Worm (Caenorhabditis elegans) whole organism, midembryonic: Measurements from ENCODE around the gene folt-2.

ENCODE experiments used
- T22C8.4 ChIP-seq: fragments of 200-800 bp; sonication (Bioruptor generic); IDR thresholded peaks from 2 replicates; pipeline ENCODE4 v1.3.6; 2022; ENCODE audit warnings: missing genetic modification characterization, missing compliant biosample characterization
- cog-1 ChIP-seq: sonication (generic microtip); optimal IDR thresholded peaks from 2 replicates; lab custom pipeline; 2016; ENCODE audit warnings: missing genetic modification characterization, missing compliant biosample characterization
- flt-1 ChIP-seq: fragments of 200-800 bp; sonication (Bioruptor generic); IDR thresholded peaks from 2 replicates; pipeline ENCODE4 v1.3.6; 2022; ENCODE audit warnings: missing genetic modification characterization, missing compliant biosample characterization
- klf-2 ChIP-seq: fragments of 200-800 bp; sonication (Bioruptor generic); conservative IDR thresholded peaks from 2 replicates; pipeline ENCODE4 v1.3.6; 2022; ENCODE audit warnings: missing genetic modification reagents, missing genetic modification characterization, missing compliant biosample characterization
- med-1 ChIP-seq: sonication (generic microtip); optimal IDR thresholded peaks from 2 replicates; lab custom pipeline; 2017; ENCODE audit warnings: missing genetic modification characterization, mild to moderate bottlenecking, missing compliant biosample characterization, antibody characterized with exemption, missing genetic modification reagents; ENCODE audit not compliant: insufficient read depth
- ref-1 ChIP-seq: fragments of 200-800 bp; sonication (Bioruptor generic); conservative IDR thresholded peaks from 2 replicates; pipeline ENCODE4 v1.3.6; 2022; ENCODE audit warnings: missing genetic modification reagents, missing genetic modification characterization, missing compliant biosample characterization
- tab-1 ChIP-seq: fragments of 200-800 bp; sonication (Bioruptor generic); IDR thresholded peaks from 2 replicates; pipeline ENCODE4 v1.3.6; 2022; ENCODE audit warnings: missing genetic modification characterization, missing compliant biosample characterization
- ztf-23 ChIP-seq: fragments of 200-800 bp; sonication (Bioruptor generic); IDR thresholded peaks from 2 replicates; pipeline ENCODE4 v1.3.6; 2022; ENCODE audit warnings: missing genetic modification reagents, missing genetic modification characterization, missing compliant biosample characterization
- ztf-29 ChIP-seq: fragments of 200-800 bp; sonication (Bioruptor generic); IDR thresholded peaks from 2 replicates; pipeline ENCODE4 v1.3.6; 2022; ENCODE audit warnings: missing genetic modification reagents, missing genetic modification characterization, missing compliant biosample characterization

Gene folt-2

ce11 chrV:2859738-2860137 lies 15.7 kb downstream of the folt-2 start, which contains the start of gene srj-54:
TSS of gene srj-54 (minus strand) at chrV:2859838.
- no peak for TF ChIP-seq ztf-29 (GFP tag; lab: Robert Waterston, UW)
- no peak for TF ChIP-seq klf-2 (GFP tag; lab: Robert Waterston, UW)
- TF ChIP-seq ztf-23 (GFP tag; lab: Robert Waterston, UW): no peak
- TF ChIP-seq tab-1 (GFP tag; lab: Robert Waterston, UW): no peak
- no peak for TF ChIP-seq flt-1 (GFP tag; lab: Robert Waterston, UW)
- no peak for TF ChIP-seq T22C8.4
- no peak for TF ChIP-seq ref-1 (GFP tag; lab: Robert Waterston, UW)
- no peak for TF ChIP-seq med-1 (GFP tag; lab: Kevin White, UChicago)
- TF ChIP-seq cog-1 (tag; lab: Kevin White, UChicago): no peak

- no peak for TF ChIP-seq ztf-23 (GFP tag; lab: Robert Waterston, UW)
- no peak for TF ChIP-seq ztf-29 (GFP tag; lab: Robert Waterston, UW)
- no peak for TF ChIP-seq T22C8.4
- no peak for TF ChIP-seq tab-1 (GFP tag; lab: Robert Waterston, UW)
- no peak for TF ChIP-seq klf-2 (GFP tag; lab: Robert Waterston, UW)
- no peak for TF ChIP-seq cog-1 (tag; lab: Kevin White, UChicago)
- TF ChIP-seq med-1 (GFP tag; lab: Kevin White, UChicago): no peak
- TF ChIP-seq flt-1 (GFP tag; lab: Robert Waterston, UW): no peak
- TF ChIP-seq ref-1 (GFP tag; lab: Robert Waterston, UW): no peak
These were observed 17.6 kb downstream of the folt-2 start, which contains the start of gene srj-55 for ce11 chrV:2857842-2858241. TSS of gene srj-55 (minus strand) at chrV:2857942.

- TF ChIP-seq flt-1 (GFP tag; lab: Robert Waterston, UW) (no peak), T22C8.4 (no peak), ztf-29 (GFP tag; lab: Robert Waterston, UW) (no peak), ref-1 (GFP tag; lab: Robert Waterston, UW) (no peak), klf-2 (GFP tag; lab: Robert Waterston, UW) (no peak), tab-1 (GFP tag; lab: Robert Waterston, UW) (no peak), med-1 (GFP tag; lab: Kevin White, UChicago) (no peak), cog-1 (tag; lab: Kevin White, UChicago) (no peak), ztf-23 (GFP tag; lab: Robert Waterston, UW) (no peak)
These were observed 19.9 kb downstream of the folt-2 start, which contains the start of gene srj-57 for ce11 chrV:2855473-2855872. TSS of gene srj-57 (minus strand) at chrV:2855573.

- no peak for TF ChIP-seq med-1 (GFP tag; lab: Kevin White, UChicago)
- no peak for TF ChIP-seq cog-1 (tag; lab: Kevin White, UChicago)
- TF ChIP-seq ztf-23 (GFP tag; lab: Robert Waterston, UW): no peak
- TF ChIP-seq T22C8.4: no peak
- TF ChIP-seq ztf-29 (GFP tag; lab: Robert Waterston, UW): no peak
- TF ChIP-seq tab-1 (GFP tag; lab: Robert Waterston, UW): no peak
- no peak for TF ChIP-seq ref-1 (GFP tag; lab: Robert Waterston, UW)
- TF ChIP-seq flt-1 (GFP tag; lab: Robert Waterston, UW): no peak
- TF ChIP-seq klf-2 (GFP tag; lab: Robert Waterston, UW): no peak
These were observed 26.3 kb downstream of the folt-2 start, which contains the start of gene ugt-53 for ce11 chrV:2849071-2849470. TSS of gene ugt-53 (plus strand) at chrV:2849343.

- TF ChIP-seq ztf-23 (GFP tag; lab: Robert Waterston, UW): no peak
- TF ChIP-seq ref-1 (GFP tag; lab: Robert Waterston, UW): no peak
- no peak for TF ChIP-seq tab-1 (GFP tag; lab: Robert Waterston, UW)
- TF ChIP-seq ztf-29 (GFP tag; lab: Robert Waterston, UW): no peak
- TF ChIP-seq cog-1 (tag; lab: Kevin White, UChicago): no peak
These were observed 27.0 kb downstream of the folt-2 start, which contains the start of gene srj-49 for ce11 chrV:2848290-2848937. TSS of gene srj-49 (minus strand) at chrV:2848340.

- TF ChIP-seq ztf-29 (GFP tag; lab: Robert Waterston, UW) (no peak), flt-1 (GFP tag; lab: Robert Waterston, UW) (no peak), ztf-23 (GFP tag; lab: Robert Waterston, UW) (no peak)
These were observed 29.6 kb downstream of the folt-2 start, which contains the start of gene srj-44 for ce11 chrV:2845771-2846170. TSS of gene srj-44 (minus strand) at chrV:2845871.

- TF ChIP-seq ztf-29 (GFP tag; lab: Robert Waterston, UW) (no peak), med-1 (GFP tag; lab: Kevin White, UChicago) (no peak), T22C8.4 (no peak), flt-1 (GFP tag; lab: Robert Waterston, UW) (no peak), klf-2 (GFP tag; lab: Robert Waterston, UW) (no peak), cog-1 (tag; lab: Kevin White, UChicago) (no peak), tab-1 (GFP tag; lab: Robert Waterston, UW) (no peak), ztf-23 (GFP tag; lab: Robert Waterston, UW) (no peak), ref-1 (GFP tag; lab: Robert Waterston, UW) (no peak)
These were observed 38.9 kb downstream of the folt-2 start, which contains the start of gene srj-45 for ce11 chrV:2836501-2836900. TSS of gene srj-45 (minus strand) at chrV:2836601.

ce11 chrV:2832666-2833065 lies 42.7 kb downstream of the folt-2 start, which contains the start of gene srj-50:
TSS of gene srj-50 (plus strand) at chrV:2832966.
- TF ChIP-seq ztf-29 (GFP tag; lab: Robert Waterston, UW) (no peak), ztf-23 (GFP tag; lab: Robert Waterston, UW) (no peak), T22C8.4 (no peak), ref-1 (GFP tag; lab: Robert Waterston, UW) (no peak), flt-1 (GFP tag; lab: Robert Waterston, UW) (no peak), tab-1 (GFP tag; lab: Robert Waterston, UW) (no peak), cog-1 (tag; lab: Kevin White, UChicago) (no peak), med-1 (GFP tag; lab: Kevin White, UChicago) (no peak)

- TF ChIP-seq med-1 (GFP tag; lab: Kevin White, UChicago): no peak
- TF ChIP-seq cog-1 (tag; lab: Kevin White, UChicago): no peak
- TF ChIP-seq ref-1 (GFP tag; lab: Robert Waterston, UW): no peak
- TF ChIP-seq ztf-29 (GFP tag; lab: Robert Waterston, UW): no peak
These were observed 44.6 kb downstream of the folt-2 start, which contains the start of gene srw-2 for ce11 chrV:2830817-2831216. TSS of gene srw-2 (plus strand) at chrV:2830878.
